Worm (Caenorhabditis elegans): ENCODE data around the gene bus-12.
A peak's percentile ranks its signal among the peaks of the same experiment; 100 is the strongest.

bus-12 gene

ce11 chrIV:13247780-13248179 lies 8.2 kb upstream of the bus-12 start:
- TF ChIP-seq ztf-4 (tag; optimal IDR thresholded peaks at IDR 0.05) (no peak), nhr-43 (tag; optimal IDR thresholded peaks at IDR 0.05; ENCODE audit: poor library complexity, severe bottlenecking) (no peak), elt-1 (tag; optimal IDR thresholded peaks at IDR 0.05) (no peak), elt-3 (tag; optimal IDR thresholded peaks at IDR 0.05) (no peak), egl-5 (tag; optimal IDR thresholded peaks at IDR 0.05) (no peak), hmg-11 (tag; optimal IDR thresholded peaks at IDR 0.05) (no peak), ceh-9 (tag; optimal IDR thresholded peaks at IDR 0.05) (no peak), nhr-12 (tag; optimal IDR thresholded peaks at IDR 0.05) (no peak), nhr-76 (tag; optimal IDR thresholded peaks at IDR 0.05) (no peak), jun-1 (tag; optimal IDR thresholded peaks at IDR 0.05) (no peak), egl-27 (tag; optimal IDR thresholded peaks at IDR 0.05) (no peak), ZK546.5 (tag; optimal IDR thresholded peaks at IDR 0.05) (no peak), ztf-11 (tag; optimal IDR thresholded peaks at IDR 0.05) (no peak), aly-2 (tag; optimal IDR thresholded peaks at IDR 0.05) (no peak), lsy-12 (tag; optimal IDR thresholded peaks at IDR 0.05) (no peak), nhr-28 (tag; optimal IDR thresholded peaks at IDR 0.05) (no peak), fkh-2 (tag; optimal IDR thresholded peaks at IDR 0.05) (no peak)

ce11 chrIV:13250243-13250642 lies 5.7 kb upstream of the bus-12 start:
- TF ChIP-seq lsy-12 (tag; optimal IDR thresholded peaks at IDR 0.05): no peak
- peak; percentile 33 for TF ChIP-seq ama-1 (optimal IDR thresholded peaks at IDR 0.05)

ce11 chrIV:13252211-13252610 lies 3.8 kb upstream of the bus-12 start, which contains the start of gene ttr-51:
TSS of gene ttr-51 (minus strand) at chrIV:13252311.
- TF ChIP-seq aly-2 (tag; optimal IDR thresholded peaks at IDR 0.05) (no peak), unc-62 (GFP tag; optimal IDR thresholded peaks at IDR 0.05) (no peak), elt-2 (tag; optimal IDR thresholded peaks at IDR 0.05) (peak; percentile 41), pqm-1 (tag; optimal IDR thresholded peaks at IDR 0.05) (peak; percentile 57), snpc-4 (tag; optimal IDR thresholded peaks at IDR 0.05) (no peak), pha-4 (tag; optimal IDR thresholded peaks at IDR 0.05) (no peak), R02D3.7 (tag; optimal IDR thresholded peaks at IDR 0.05) (no peak), ztf-4 (tag; optimal IDR thresholded peaks at IDR 0.05) (no peak), nhr-77 (tag; optimal IDR thresholded peaks at IDR 0.05) (no peak)

ce11 chrIV:13253841-13254240 lies 2.1 kb upstream of the bus-12 start, which contains the start of gene ttr-45:
TSS of gene ttr-45 (plus strand) at chrIV:13254225.
- no peak for TF ChIP-seq nhr-28 (tag; optimal IDR thresholded peaks at IDR 0.05)
- TF ChIP-seq nhr-237 (tag; optimal IDR thresholded peaks at IDR 0.05): no peak
- peak; percentile 61 for TF ChIP-seq jun-1 (tag; optimal IDR thresholded peaks at IDR 0.05)
- TF ChIP-seq ztf-4 (tag; optimal IDR thresholded peaks at IDR 0.05): no peak
- TF ChIP-seq nfya-1 (tag; optimal IDR thresholded peaks at IDR 0.05; ENCODE audit: insufficient read depth): peak; percentile 24
- no peak for TF ChIP-seq aly-2 (tag; optimal IDR thresholded peaks at IDR 0.05)
- TF ChIP-seq ZK546.5 (tag; optimal IDR thresholded peaks at IDR 0.05): no peak
- no peak for TF ChIP-seq ceh-28 (tag; optimal IDR thresholded peaks at IDR 0.05)
- no peak for TF ChIP-seq tbx-2 (tag; optimal IDR thresholded peaks at IDR 0.05)
- no peak for TF ChIP-seq elt-3 (tag; optimal IDR thresholded peaks at IDR 0.05)
- no peak for TF ChIP-seq elt-1 (tag; optimal IDR thresholded peaks at IDR 0.05)
- TF ChIP-seq zag-1 (tag; optimal IDR thresholded peaks at IDR 0.05): no peak
- TF ChIP-seq daf-12 (tag; optimal IDR thresholded peaks at IDR 0.05): no peak
- no peak for TF ChIP-seq ama-1 (optimal IDR thresholded peaks at IDR 0.05)
- TF ChIP-seq lsy-12 (tag; optimal IDR thresholded peaks at IDR 0.05): no peak
- TF ChIP-seq lin-39 (tag; optimal IDR thresholded peaks at IDR 0.05): peak; percentile 5
- TF ChIP-seq nhr-23 (tag; optimal IDR thresholded peaks at IDR 0.05): no peak
- no peak for TF ChIP-seq egl-27 (tag; optimal IDR thresholded peaks at IDR 0.05)
- TF ChIP-seq nhr-76 (tag; optimal IDR thresholded peaks at IDR 0.05): no peak
- TF ChIP-seq unc-62 (GFP tag; optimal IDR thresholded peaks at IDR 0.05): no peak
- no peak for TF ChIP-seq nhr-25 (tag; optimal IDR thresholded peaks at IDR 0.05)
- TF ChIP-seq nhr-12 (tag; optimal IDR thresholded peaks at IDR 0.05): no peak
- no peak for TF ChIP-seq eor-1 (tag; optimal IDR thresholded peaks at IDR 0.05)
- TF ChIP-seq fkh-2 (tag; optimal IDR thresholded peaks at IDR 0.05): no peak
- no peak for TF ChIP-seq R02D3.7 (tag; optimal IDR thresholded peaks at IDR 0.05)
- TF ChIP-seq ceh-9 (tag; optimal IDR thresholded peaks at IDR 0.05): no peak
- no peak for TF ChIP-seq skn-1 (tag; optimal IDR thresholded peaks at IDR 0.05)
- no peak for TF ChIP-seq nhr-11 (tag; optimal IDR thresholded peaks at IDR 0.05)
- no peak for TF ChIP-seq sea-2 (GFP tag; optimal IDR thresholded peaks at IDR 0.05)
- TF ChIP-seq lin-15B (tag; optimal IDR thresholded peaks at IDR 0.05): no peak
- no peak for TF ChIP-seq mml-1 (tag; optimal IDR thresholded peaks at IDR 0.05)
- TF ChIP-seq ztf-11 (tag; optimal IDR thresholded peaks at IDR 0.05): no peak
- no peak for TF ChIP-seq fkh-10 (GFP tag; optimal IDR thresholded peaks at IDR 0.05)
- TF ChIP-seq ceh-16 (tag; optimal IDR thresholded peaks at IDR 0.05): no peak
- TF ChIP-seq unc-39 (tag; optimal IDR thresholded peaks at IDR 0.05): no peak
- TF ChIP-seq fos-1 (tag; optimal IDR thresholded peaks at IDR 0.05): no peak
- peak; percentile 92 for TF ChIP-seq pqm-1 (tag; optimal IDR thresholded peaks at IDR 0.05)
- no peak for TF ChIP-seq nhr-43 (tag; optimal IDR thresholded peaks at IDR 0.05; ENCODE audit: poor library complexity, severe bottlenecking)
- no peak for TF ChIP-seq nhr-77 (tag; optimal IDR thresholded peaks at IDR 0.05)
- no peak for TF ChIP-seq hmg-11 (tag; optimal IDR thresholded peaks at IDR 0.05)
- TF ChIP-seq egl-5 (tag; optimal IDR thresholded peaks at IDR 0.05): peak; percentile 73
- TF ChIP-seq snpc-4 (tag; optimal IDR thresholded peaks at IDR 0.05): no peak
- TF ChIP-seq ceh-82 (tag; optimal IDR thresholded peaks at IDR 0.05): no peak
- peak; percentile 98 for TF ChIP-seq elt-2 (tag; optimal IDR thresholded peaks at IDR 0.05)

All from whole organism, L3 larva.